Worm (Caenorhabditis elegans) whole organism, late embryonic: Measurements from ENCODE around the gene C06G4.6.
"Not testable (repeated sequence)": the region's sequence is repeated elsewhere in the genome, so short reads cannot be mapped to it uniquely, and the experiment has no call there.

Experiments used
- C08G9.2 ChIP-seq: sonication (generic microtip); optimal IDR thresholded peaks from 2 replicates; lab custom pipeline; 2016; ENCODE audit warnings: mild to moderate bottlenecking, missing genetic modification characterization, moderate library complexity, missing compliant biosample characterization
- T23F11.4 ChIP-seq: fragments of 200-800 bp; sonication (Bioruptor generic); optimal IDR thresholded peaks from 2 replicates; lab custom pipeline; 2018; ENCODE audit warnings: mild to moderate bottlenecking, missing genetic modification characterization, missing compliant biosample characterization
- ama-1 ChIP-seq: fragments of 150-350 bp; optimal IDR thresholded peaks from 2 replicates; lab custom pipeline; 2014
- ceh-14 ChIP-seq: sonication (generic microtip); optimal IDR thresholded peaks from 2 replicates; lab custom pipeline; 2016; ENCODE audit warnings: missing genotype, missing genetic modification characterization, missing compliant biosample characterization
- ceh-48 ChIP-seq: sonication (generic microtip); optimal IDR thresholded peaks from 2 replicates; lab custom pipeline; 2016; ENCODE audit warnings: missing genetic modification characterization, inconsistent platforms, missing compliant biosample characterization
- dve-1 ChIP-seq: sonication (generic microtip); optimal IDR thresholded peaks from 2 replicates; lab custom pipeline; 2017; ENCODE audit warnings: antibody characterized with exemption, mild to moderate bottlenecking, missing genetic modification characterization, missing compliant biosample characterization
- madf-2 ChIP-seq: sonication (generic microtip); optimal IDR thresholded peaks from 2 replicates; lab custom pipeline; 2017; ENCODE audit warnings: missing genetic modification characterization, missing compliant biosample characterization
- nhr-11 ChIP-seq: fragments of 150-350 bp; optimal IDR thresholded peaks from 2 replicates; lab custom pipeline; 2014; ENCODE audit warnings: missing biosample characterization, missing genetic modification characterization
- pag-3 ChIP-seq: sonication (generic microtip); optimal IDR thresholded peaks from 2 replicates; lab custom pipeline; 2016; ENCODE audit warnings: missing compliant biosample characterization, missing genetic modification characterization, borderline replicate concordance
- pha-4 ChIP-seq: fragments of 150-350 bp; optimal IDR thresholded peaks from 2 replicates; lab custom pipeline; 2018; ENCODE audit warnings: missing biosample characterization, missing genetic modification reagents, missing genetic modification characterization
- pros-1 ChIP-seq: fragments of 150-350 bp; optimal IDR thresholded peaks from 2 replicates; lab custom pipeline; 2014; ENCODE audit warnings: missing biosample characterization, missing genetic modification reagents, missing genetic modification characterization
- sox-2 ChIP-seq: fragments of 200-800 bp; sonication (Bioruptor generic); IDR thresholded peaks from 2 replicates; pipeline ENCODE4 v1.3.6; 2022; ENCODE audit warnings: missing genetic modification reagents, missing genetic modification characterization, missing compliant biosample characterization
- syd-9 ChIP-seq: sonication (generic microtip); optimal IDR thresholded peaks from 2 replicates; lab custom pipeline; 2016; ENCODE audit warnings: mild to moderate bottlenecking, missing genetic modification characterization, moderate library complexity, missing compliant biosample characterization
- unc-55 ChIP-seq: sonication (generic microtip); optimal IDR thresholded peaks from 2 replicates; lab custom pipeline; 2017; ENCODE audit warnings: missing biosample characterization, missing genetic modification reagents, missing genetic modification characterization

ce11 chrIII:7958922-7959609 is 45.1 kb upstream of the C06G4.6 start, which contains the start of gene F54H12.10:
- not testable (repeated sequence) for TF ChIP-seq ama-1 (lab: Kevin White, UChicago); C08G9.2; pha-4 (tag; lab: Kevin White, UChicago); dve-1 (tag; lab: Kevin White, UChicago); nhr-11 (tag; lab: Kevin White, UChicago); pros-1 (tag; lab: Kevin White, UChicago); madf-2; syd-9 (tag; lab: Kevin White, UChicago); sox-2 (GFP tag; lab: Robert Waterston, UW); ceh-48 (tag; lab: Kevin White, UChicago); pag-3 (tag; lab: Kevin White, UChicago); unc-55; ceh-14 (tag; lab: Kevin White, UChicago); T23F11.4 (GFP tag; lab: Kevin White, UChicago)
